Worm (Caenorhabditis elegans) whole organism, young adult: ENCODE data around the gene C50E3.11.
A peak's percentile ranks its signal among the peaks of the same experiment; 100 is the strongest.

ENCODE experiments used
- B0261.1 ChIP-seq: sonication (generic microtip); optimal IDR thresholded peaks from 2 replicates; lab custom pipeline; 2016; ENCODE audit warnings: mild to moderate bottlenecking, missing genetic modification characterization, moderate library complexity, missing compliant biosample characterization
- B0336.3 ChIP-seq: fragments of 200-800 bp; sonication (Bioruptor generic); IDR thresholded peaks from 2 replicates; pipeline ENCODE4 v1.3.6; 2022; ENCODE audit warnings: missing genetic modification characterization, missing compliant biosample characterization
- D2030.7 ChIP-seq: fragments of 200-800 bp; sonication (Bioruptor generic); IDR thresholded peaks from 2 replicates; pipeline ENCODE4 v1.3.6; 2022; ENCODE audit warnings: missing genetic modification reagents, missing genetic modification characterization, missing compliant biosample characterization
- F37B4.10 ChIP-seq: fragments of 200-800 bp; sonication (Bioruptor generic); IDR thresholded peaks from 2 replicates; pipeline ENCODE4 v1.3.6; 2022; ENCODE audit warnings: missing genetic modification characterization, missing compliant biosample characterization
- F57A8.1 ChIP-seq: fragments of 200-800 bp; sonication (Bioruptor generic); optimal IDR thresholded peaks from 2 replicates; lab custom pipeline; 2018; ENCODE audit warnings: mild to moderate bottlenecking, missing genetic modification characterization, moderate library complexity, missing compliant biosample characterization
- K12H6.12 ChIP-seq: fragments of 200-800 bp; sonication (Bioruptor generic); optimal IDR thresholded peaks from 2 replicates; lab custom pipeline; 2018; ENCODE audit warnings: mild to moderate bottlenecking, missing genetic modification characterization, missing compliant biosample characterization
- T07F8.4 ChIP-seq: sonication (generic microtip); optimal IDR thresholded peaks from 2 replicates; lab custom pipeline; 2016; ENCODE audit warnings: mild to moderate bottlenecking, missing genetic modification characterization, moderate library complexity, missing compliant biosample characterization
- T26A5.8 ChIP-seq: sonication (generic microtip); optimal IDR thresholded peaks from 2 replicates; lab custom pipeline; 2016; ENCODE audit warnings: missing genetic modification characterization, missing compliant biosample characterization
- Y53F4B.3 ChIP-seq: fragments of 200-800 bp; sonication (Bioruptor generic); IDR thresholded peaks from 2 replicates; pipeline ENCODE4 v1.3.6; 2022; ENCODE audit warnings: missing genetic modification reagents, missing genetic modification characterization, missing compliant biosample characterization
- Y95B8A.8 ChIP-seq: fragments of 200-800 bp; sonication (Bioruptor generic); IDR thresholded peaks from 2 replicates; pipeline ENCODE4 v1.3.6; 2022; ENCODE audit warnings: missing genetic modification reagents, missing genetic modification characterization, missing compliant biosample characterization
- attf-3 ChIP-seq: fragments of 200-800 bp; sonication (Bioruptor generic); conservative IDR thresholded peaks from 2 replicates; pipeline ENCODE4 v1.3.6; 2022; ENCODE audit warnings: missing genetic modification reagents, missing genetic modification characterization, missing compliant biosample characterization
- attf-5 ChIP-seq: fragments of 200-800 bp; sonication (Bioruptor generic); optimal IDR thresholded peaks from 2 replicates; lab custom pipeline; 2018; ENCODE audit warnings: mild to moderate bottlenecking, missing genetic modification characterization, missing compliant biosample characterization
- bed-2 ChIP-seq: fragments of 200-800 bp; sonication (Bioruptor generic); IDR thresholded peaks from 2 replicates; pipeline ENCODE4 v1.3.6; 2022; ENCODE audit warnings: missing genetic modification reagents, missing genetic modification characterization, missing compliant biosample characterization
- ccch-3 ChIP-seq: fragments of 200-800 bp; sonication (Bioruptor generic); optimal IDR thresholded peaks from 2 replicates; lab custom pipeline; 2018; ENCODE audit warnings: mild to moderate bottlenecking, missing genetic modification characterization, missing compliant biosample characterization
- ceh-58 ChIP-seq: fragments of 200-800 bp; sonication (Bioruptor generic); IDR thresholded peaks from 2 replicates; pipeline ENCODE4 v1.3.6; 2022; ENCODE audit warnings: missing genetic modification characterization, missing compliant biosample characterization
- ceh-79 ChIP-seq: sonication (generic microtip); optimal IDR thresholded peaks from 2 replicates; lab custom pipeline; 2017; ENCODE audit warnings: mild to moderate bottlenecking, missing genetic modification characterization, missing compliant biosample characterization
- ceh-91 ChIP-seq: fragments of 200-800 bp; sonication (Bioruptor generic); IDR thresholded peaks from 2 replicates; pipeline ENCODE4 v1.3.6; 2022; ENCODE audit warnings: missing genetic modification reagents, missing genetic modification characterization, missing compliant biosample characterization
- die-1 ChIP-seq: sonication (generic microtip); optimal IDR thresholded peaks from 2 replicates; lab custom pipeline; 2016; ENCODE audit warnings: missing genotype, mild to moderate bottlenecking, missing genetic modification characterization, missing compliant biosample characterization
- dox-1 ChIP-seq: fragments of 200-800 bp; sonication (Bioruptor generic); IDR thresholded peaks from 2 replicates; pipeline ENCODE4 v1.3.6; 2022; ENCODE audit warnings: missing genetic modification reagents, missing genetic modification characterization, missing compliant biosample characterization
- egrh-3 ChIP-seq: fragments of 200-800 bp; sonication (Bioruptor generic); IDR thresholded peaks from 2 replicates; pipeline ENCODE4 v1.3.6; 2022; ENCODE audit warnings: missing genetic modification reagents, missing genetic modification characterization, missing compliant biosample characterization
- ekl-4 ChIP-seq: fragments of 200-800 bp; sonication (Bioruptor generic); IDR thresholded peaks from 2 replicates; pipeline ENCODE4 v1.3.6; 2022; ENCODE audit warnings: missing genetic modification reagents, missing genetic modification characterization, missing compliant biosample characterization
- hlh-26 ChIP-seq: fragments of 200-800 bp; sonication (Bioruptor generic); conservative IDR thresholded peaks from 2 replicates; pipeline ENCODE4 v1.3.6; 2022; ENCODE audit warnings: missing genetic modification reagents, missing genetic modification characterization, missing compliant biosample characterization
- hmg-1.2 ChIP-seq: fragments of 200-800 bp; sonication (Bioruptor generic); IDR thresholded peaks from 2 replicates; pipeline ENCODE4 v1.3.6; 2022; ENCODE audit warnings: missing genetic modification reagents, missing genetic modification characterization, missing compliant biosample characterization
- hsf-1 ChIP-seq: fragments of 200-800 bp; sonication (Bioruptor generic); IDR thresholded peaks from 2 replicates; pipeline ENCODE4 v1.3.6; 2022; ENCODE audit warnings: missing genetic modification reagents, missing genetic modification characterization, missing compliant biosample characterization
- let-526 ChIP-seq: fragments of 200-800 bp; sonication (Bioruptor generic); IDR thresholded peaks from 2 replicates; pipeline ENCODE4 v1.3.6; 2022; ENCODE audit warnings: missing genetic modification reagents, missing genetic modification characterization, missing compliant biosample characterization
- let-607 ChIP-seq, 2 experiments: fragments of 200-800 bp in 1 of 2; sonication (Bioruptor generic) in 1 of 2; sonication (generic microtip) in 1 of 2; optimal IDR thresholded peaks; 2 replicates each; lab custom pipeline; 2016 to 2018; ENCODE audit warnings: mild to moderate bottlenecking in 2 of 2, missing compliant biosample characterization in 2 of 2, missing genetic modification characterization in 2 of 2, moderate library complexity in 2 of 2, missing genotype in 1 of 2
- lin-26 ChIP-seq: fragments of 200-800 bp; sonication (Bioruptor generic); IDR thresholded peaks from 2 replicates; pipeline ENCODE4 v1.3.6; 2022; ENCODE audit warnings: missing genetic modification reagents, missing genetic modification characterization, missing compliant biosample characterization
- lsl-1 ChIP-seq: fragments of 200-800 bp; sonication (Bioruptor generic); optimal IDR thresholded peaks from 2 replicates; lab custom pipeline; 2018; ENCODE audit warnings: mild to moderate bottlenecking, missing genetic modification characterization, moderate library complexity, missing compliant biosample characterization
- madf-10 ChIP-seq: sonication (generic microtip); optimal IDR thresholded peaks from 2 replicates; lab custom pipeline; 2016; ENCODE audit warnings: mild to moderate bottlenecking, missing genetic modification characterization, missing compliant biosample characterization
- madf-3 ChIP-seq: fragments of 200-800 bp; sonication (Bioruptor generic); IDR thresholded peaks from 2 replicates; pipeline ENCODE4 v1.3.6; 2022; ENCODE audit warnings: missing genetic modification reagents, missing genetic modification characterization, missing compliant biosample characterization
- madf-8 ChIP-seq: fragments of 200-800 bp; sonication (Bioruptor generic); conservative IDR thresholded peaks from 2 replicates; pipeline ENCODE4 v1.3.6; 2022; ENCODE audit warnings: missing genetic modification reagents, missing genetic modification characterization, missing compliant biosample characterization
- mcd-1 ChIP-seq: fragments of 200-800 bp; sonication (Bioruptor generic); IDR thresholded peaks from 2 replicates; pipeline ENCODE4 v1.3.6; 2022; ENCODE audit warnings: missing genetic modification reagents, missing genetic modification characterization, missing compliant biosample characterization
- mel-28 ChIP-seq: sonication (generic microtip); optimal IDR thresholded peaks from 2 replicates; lab custom pipeline; 2016; ENCODE audit warnings: borderline replicate concordance, mild to moderate bottlenecking, missing genetic modification characterization, missing compliant biosample characterization
- mxl-1 ChIP-seq: sonication (generic microtip); optimal IDR thresholded peaks from 2 replicates; lab custom pipeline; 2016; ENCODE audit warnings: missing genetic modification characterization, missing compliant biosample characterization
- nfyb-1 ChIP-seq: fragments of 200-800 bp; sonication (Bioruptor generic); IDR thresholded peaks from 2 replicates; pipeline ENCODE4 v1.3.6; 2022; ENCODE audit warnings: missing genetic modification reagents, missing genetic modification characterization, missing compliant biosample characterization
- nhr-120 ChIP-seq: fragments of 200-800 bp; sonication (Bioruptor generic); IDR thresholded peaks from 2 replicates; pipeline ENCODE4 v1.3.6; 2022; ENCODE audit warnings: missing genetic modification characterization, missing compliant biosample characterization
- pha-4 ChIP-seq: fragments of 150-350 bp; sonication (generic microtip); optimal IDR thresholded peaks from 2 replicates; lab custom pipeline; 2014; ENCODE audit warnings: missing biosample characterization, missing genetic modification reagents, missing genetic modification characterization
- rec-8 ChIP-seq, 2 experiments: sonication (generic microtip); optimal IDR thresholded peaks; 2 replicates each; lab custom pipeline; 2016; ENCODE audit warnings: mild to moderate bottlenecking in 2 of 2, missing genetic modification characterization in 2 of 2, missing genetic modification reagents in 2 of 2, missing genotype in 2 of 2, missing biosample characterization in 1 of 2, missing compliant biosample characterization in 1 of 2, moderate library complexity in 1 of 2
- sdz-38 ChIP-seq: sonication (generic microtip); optimal IDR thresholded peaks from 2 replicates; lab custom pipeline; 2016; ENCODE audit warnings: missing genotype, missing genetic modification characterization, missing compliant biosample characterization
- snpc-1.3 ChIP-seq: sonication (generic microtip); optimal IDR thresholded peaks from 2 replicates; lab custom pipeline; 2017; ENCODE audit warnings: missing genetic modification characterization, mild to moderate bottlenecking, missing compliant biosample characterization, antibody characterized with exemption, moderate library complexity, missing genotype, missing genetic modification reagents; ENCODE audit not compliant: insufficient read depth
- sptf-2 ChIP-seq: fragments of 200-800 bp; sonication (Bioruptor generic); optimal IDR thresholded peaks from 2 replicates; lab custom pipeline; 2018; ENCODE audit warnings: mild to moderate bottlenecking, missing genetic modification characterization, missing compliant biosample characterization
- tbp1 ChIP-seq: fragments of 200-800 bp; sonication (Bioruptor generic); optimal IDR thresholded peaks from 2 replicates; lab custom pipeline; 2018; ENCODE audit warnings: mild to moderate bottlenecking, missing genetic modification characterization, missing compliant biosample characterization
- unc-130 ChIP-seq: sonication (generic microtip); optimal IDR thresholded peaks from 2 replicates; lab custom pipeline; 2016; ENCODE audit warnings: missing genetic modification reagents, missing genetic modification characterization, missing compliant biosample characterization
- unc-62 ChIP-seq: fragments of 150-350 bp; optimal IDR thresholded peaks from 2 replicates; lab custom pipeline; 2014; ENCODE audit warnings: missing biosample characterization, missing genetic modification reagents, missing genetic modification characterization
- zim-3 ChIP-seq: sonication (generic microtip); optimal IDR thresholded peaks from 2 replicates; lab custom pipeline; 2017; ENCODE audit warnings: mild to moderate bottlenecking, missing genetic modification characterization, moderate library complexity, missing compliant biosample characterization
- ztf-18 ChIP-seq: sonication (generic microtip); optimal IDR thresholded peaks from 2 replicates; lab custom pipeline; 2016; ENCODE audit warnings: missing genotype, mild to moderate bottlenecking, missing genetic modification characterization, missing compliant biosample characterization
- ztf-25 ChIP-seq: fragments of 200-800 bp; sonication (Bioruptor generic); IDR thresholded peaks from 2 replicates; pipeline ENCODE4 v1.3.6; 2022; ENCODE audit warnings: missing genetic modification reagents, missing genetic modification characterization, missing compliant biosample characterization
- ztf-3 ChIP-seq: fragments of 200-800 bp; sonication (Bioruptor generic); optimal IDR thresholded peaks from 2 replicates; lab custom pipeline; 2018; ENCODE audit warnings: mild to moderate bottlenecking, missing genetic modification characterization, missing compliant biosample characterization

The C50E3.11 gene

DNA sequence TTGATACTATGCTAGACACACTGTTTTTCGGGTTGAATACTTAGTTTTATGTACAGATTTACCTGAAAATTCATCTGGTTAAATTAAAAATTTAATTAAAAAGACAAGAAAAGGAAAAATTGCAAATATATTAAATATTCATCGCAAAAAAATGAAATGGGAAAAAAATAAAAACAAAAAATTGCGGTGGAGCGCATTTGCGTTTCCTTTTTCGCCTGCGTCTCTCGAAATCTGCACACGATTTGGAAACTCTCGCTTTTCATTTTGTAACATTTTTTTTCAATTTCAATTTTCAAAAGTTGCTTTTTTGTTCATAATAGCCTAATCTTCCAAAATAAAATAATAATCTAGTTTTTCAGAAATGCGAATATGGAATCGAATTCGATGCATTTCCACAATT is 15.6 kb downstream of the C50E3.11 start, which contains the start of the genes F19F10.11 and C50E3.5 (continued):
- TF ChIP-seq hmg-1.2 (GFP tag; lab: Robert Waterston, UW) (peak; percentile 98), snpc-1.3 (tag; lab: Kevin White, UChicago) (peak; percentile 60), T07F8.4 (no peak), mxl-1 (tag; lab: Kevin White, UChicago) (no peak), attf-3 (GFP tag; lab: Robert Waterston, UW) (no peak), F57A8.1 (GFP tag; lab: Kevin White, UChicago) (no peak), K12H6.12 (no peak), mcd-1 (peak; percentile 95), nfyb-1 (GFP tag; lab: Robert Waterston, UW) (no peak), unc-130 (GFP tag; lab: Kevin White, UChicago) (no peak), pha-4 (tag; lab: Kevin White, UChicago) (no peak)
- TF ChIP-seq, all 124 proteins: peak for 14

DNA sequence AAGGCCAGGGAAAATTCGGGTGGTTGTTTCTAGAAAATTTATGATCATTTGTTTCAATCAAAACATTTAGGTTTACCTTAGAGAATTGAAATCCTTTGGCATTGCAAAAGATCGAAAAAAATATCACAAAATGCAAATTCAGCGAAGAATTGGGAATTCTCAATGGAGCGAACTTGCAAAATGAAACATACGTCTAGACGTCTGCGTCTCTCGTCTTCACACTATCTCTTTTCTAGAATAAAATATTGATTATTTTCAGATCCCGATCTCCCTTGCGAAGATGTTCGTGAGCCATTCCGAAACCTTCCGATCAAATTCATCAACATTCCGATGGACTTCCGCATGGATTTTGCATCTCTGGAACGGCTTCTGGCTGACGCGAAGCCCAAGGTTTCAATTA is 22.9 kb downstream of the C50E3.11 start, which contains the start of gene ets-6:
TSS of gene ets-6 (minus strand) at position 169 of the 400 bp plus-strand sequence.
- TF ChIP-seq madf-3 (no peak), bed-2 (GFP tag; lab: Robert Waterston, UW) (no peak), K12H6.12 (no peak), madf-8 (GFP tag; lab: Robert Waterston, UW) (no peak), mel-28 (no peak), B0261.1 (no peak), nhr-120 (no peak), ztf-25 (no peak), ceh-79 (tag; lab: Kevin White, UChicago) (no peak), hlh-26 (GFP tag; lab: Robert Waterston, UW) (no peak), lin-26 (no peak), dox-1 (peak; percentile 56), egrh-3 (GFP tag; lab: Robert Waterston, UW) (no peak), tbp1 (GFP tag; lab: Kevin White, UChicago) (peak; percentile 4), hsf-1 (GFP tag; lab: Robert Waterston, UW) (no peak), ztf-3 (GFP tag; lab: Kevin White, UChicago) (no peak), T26A5.8 (tag; lab: Kevin White, UChicago) (no peak), sdz-38 (tag; lab: Kevin White, UChicago) (no peak), Y53F4B.3 (GFP tag; lab: Robert Waterston, UW) (no peak), zim-3 (tag; lab: Kevin White, UChicago) (no peak), ccch-3 (GFP tag; lab: Kevin White, UChicago) (no peak), ztf-18 (peak; percentile 65), B0336.3 (GFP tag; lab: Robert Waterston, UW) (0 out of 2 replicates have a peak, but pooled peaks have one; percentile 10), attf-5 (GFP tag; lab: Kevin White, UChicago) (peak; percentile 78), let-526 (GFP tag; lab: Robert Waterston, UW) (no peak), D2030.7 (GFP tag; lab: Robert Waterston, UW) (peak; percentile 34; the same call in 1 of the 2 replicates), ceh-58 (no peak), unc-62 (no peak), rec-8 (tag; optimal IDR thresholded peaks at IDR 0.05; lab: Kevin White, UChicago) (no peak), madf-10 (tag; lab: Kevin White, UChicago) (no peak), F57A8.1 (GFP tag; lab: Kevin White, UChicago) (no peak), ceh-91 (no peak; the same call in 1 of the 2 replicates), ekl-4 (peak; percentile 25; the same call in 1 of the 2 replicates), let-607 (tag; optimal IDR thresholded peaks at IDR 0.05; lab: Kevin White, UChicago) (no peak), lsl-1 (GFP tag; lab: Kevin White, UChicago) (peak; percentile 33), Y95B8A.8 (GFP tag; lab: Robert Waterston, UW) (no peak), die-1 (no peak), pha-4 (tag; lab: Kevin White, UChicago) (no peak), sptf-2 (GFP tag; lab: Kevin White, UChicago) (no peak), F37B4.10 (GFP tag; lab: Robert Waterston, UW) (no peak)
